Worm (Caenorhabditis elegans): ENCODE data around the gene srg-9.

Gene srg-9

DNA sequence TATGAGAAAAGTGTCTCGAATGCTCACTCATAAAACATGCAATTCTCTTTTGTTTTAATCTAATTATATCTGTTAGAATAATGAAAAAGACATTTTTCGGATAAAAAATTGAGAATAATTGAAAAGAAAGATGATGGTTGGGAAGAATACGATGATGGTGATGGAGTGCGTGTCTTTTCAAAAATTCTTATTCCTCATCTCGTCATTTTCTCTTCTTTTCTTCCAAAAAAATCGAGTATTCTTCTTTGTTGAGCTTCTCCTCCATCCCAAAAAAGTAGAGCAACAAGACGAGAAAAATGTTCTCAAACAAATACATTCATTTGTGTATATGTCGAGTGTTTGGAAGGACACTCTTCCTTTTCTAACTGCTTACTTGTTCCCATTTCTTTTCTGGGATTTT is 41.0 kb upstream of the srg-9 start:
- peak in 1 of 2 experiments; percentile 91 for TF ChIP-seq unc-62 (GFP tag; optimal IDR thresholded peaks at IDR 0.05 in 1 of 2)
- TF ChIP-seq unc-62 (tag; optimal IDR thresholded peaks at IDR 0.05) = no peak
- TF ChIP-seq fkh-10 (GFP tag; optimal IDR thresholded peaks at IDR 0.05) = peak; percentile 20
- no peak for TF ChIP-seq madf-9 (GFP tag; conservative IDR thresholded peaks at IDR 0.05)

DNA sequence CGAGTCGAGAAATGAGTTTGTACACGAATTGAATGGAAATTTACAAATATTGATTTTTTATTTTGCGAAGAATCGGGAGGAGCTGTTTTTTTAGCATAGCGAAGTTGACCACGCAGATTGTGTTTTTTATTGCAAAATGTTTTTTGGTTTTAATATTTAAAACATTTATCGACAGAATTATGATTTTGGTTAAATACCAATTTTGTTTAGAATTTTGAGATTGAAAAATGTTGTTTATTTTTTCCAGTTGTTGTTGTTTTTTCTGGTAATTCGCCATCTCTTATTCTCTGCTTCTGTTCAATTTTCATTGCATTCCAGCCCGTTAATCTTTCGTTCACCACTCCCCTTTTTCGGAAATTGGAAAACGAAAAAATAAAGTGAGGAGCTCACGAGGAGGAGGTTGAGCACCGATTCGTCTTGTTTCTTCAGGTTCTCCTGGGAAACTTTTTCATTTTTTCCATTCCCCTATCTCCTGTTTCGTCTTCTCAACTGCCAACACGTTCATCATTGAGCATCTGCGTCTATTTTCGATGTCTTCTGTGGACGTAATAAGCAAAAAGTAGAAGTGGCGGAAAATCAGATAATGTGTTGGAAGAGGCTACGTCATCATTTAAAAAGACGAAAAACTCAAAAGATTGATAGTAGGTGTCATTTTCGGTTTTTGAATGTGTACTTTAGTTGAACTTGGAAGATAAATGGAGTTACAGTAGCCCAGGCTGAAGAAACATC is 39.6 kb upstream of the srg-9 start, which contains the start of gene F47D12.7:
Gene F47D12.7, minus strand, starts transcription at position 51 of the 729 bp plus-strand sequence.
- no peak for TF ChIP-seq ces-1 (GFP tag; optimal IDR thresholded peaks at IDR 0.05)
- no peak for TF ChIP-seq unc-39 (tag; optimal IDR thresholded peaks at IDR 0.05)
- peak in 1 of 2 experiments; percentile 97 for TF ChIP-seq unc-62 (GFP tag; optimal IDR thresholded peaks at IDR 0.05 in 1 of 2)
- no peak for TF ChIP-seq unc-62 (tag; optimal IDR thresholded peaks at IDR 0.05)
- 0 out of 2 replicates have a peak, but pooled peaks have one; percentile 15 for TF ChIP-seq ceh-20 (GFP tag; IDR thresholded peaks at IDR 0.05)
- no peak for TF ChIP-seq nhr-111 (GFP tag; optimal IDR thresholded peaks at IDR 0.05)

DNA sequence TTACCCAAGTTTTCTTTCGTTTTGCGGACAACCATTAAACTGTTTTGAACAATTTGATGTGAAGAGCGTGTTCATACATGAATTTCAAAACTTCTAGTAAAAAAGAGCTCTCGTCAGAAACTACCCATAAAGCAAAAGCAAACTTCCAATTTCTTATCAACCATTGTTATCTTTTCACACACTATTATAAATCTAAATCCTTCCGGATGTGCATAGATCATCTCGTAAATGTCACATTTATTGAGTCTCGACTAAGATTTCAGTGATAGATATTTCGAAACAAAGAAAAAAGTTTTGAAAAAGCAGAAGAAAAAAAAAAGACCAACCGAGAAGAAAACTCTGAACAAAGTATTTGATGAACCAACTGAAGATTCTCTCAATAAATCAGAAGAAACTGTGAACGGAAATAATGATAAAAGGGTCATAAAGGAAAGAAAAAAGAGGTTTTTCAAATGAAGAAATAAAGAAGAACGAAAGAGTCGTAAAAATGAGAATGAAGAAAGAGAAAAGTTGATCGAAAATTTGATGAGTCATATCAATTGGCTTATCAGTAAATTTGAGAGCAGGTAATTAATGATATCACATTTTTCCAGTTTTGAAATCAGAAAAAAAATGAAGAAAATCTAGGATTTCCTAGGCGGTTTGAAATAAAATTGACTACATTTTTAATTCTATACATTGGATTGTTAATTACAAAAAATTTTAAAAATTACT is 34.1 kb upstream of the srg-9 start:
- peak; percentile 5 for TF ChIP-seq nhr-77 (tag; optimal IDR thresholded peaks at IDR 0.05)
- no peak for TF ChIP-seq hlh-30 (tag; optimal IDR thresholded peaks at IDR 0.05; ENCODE audit: insufficient read depth)
- no peak for TF ChIP-seq nhr-41 (GFP tag; IDR thresholded peaks at IDR 0.05)
- no peak for TF ChIP-seq nhr-25 (tag; optimal IDR thresholded peaks at IDR 0.05; ENCODE audit: borderline replicate concordance, insufficient read depth)
- peak; percentile 38; the same call in 1 of the 2 replicates for TF ChIP-seq ceh-20 (GFP tag; IDR thresholded peaks at IDR 0.05)
- TF ChIP-seq pqm-1 (tag; optimal IDR thresholded peaks at IDR 0.05) = peak; percentile 1
- no peak for TF ChIP-seq spr-1 (tag; optimal IDR thresholded peaks at IDR 0.05)
- peak; percentile 41; the same call in 1 of the 2 replicates for TF ChIP-seq php-3 (GFP tag; IDR thresholded peaks at IDR 0.05)
- no peak for TF ChIP-seq unc-62 (GFP tag; optimal IDR thresholded peaks at IDR 0.05 in 1 of 2)
- no peak for TF ChIP-seq unc-62 (tag; optimal IDR thresholded peaks at IDR 0.05)
- TF ChIP-seq lin-29 (GFP tag; IDR thresholded peaks at IDR 0.05) = no peak

DNA sequence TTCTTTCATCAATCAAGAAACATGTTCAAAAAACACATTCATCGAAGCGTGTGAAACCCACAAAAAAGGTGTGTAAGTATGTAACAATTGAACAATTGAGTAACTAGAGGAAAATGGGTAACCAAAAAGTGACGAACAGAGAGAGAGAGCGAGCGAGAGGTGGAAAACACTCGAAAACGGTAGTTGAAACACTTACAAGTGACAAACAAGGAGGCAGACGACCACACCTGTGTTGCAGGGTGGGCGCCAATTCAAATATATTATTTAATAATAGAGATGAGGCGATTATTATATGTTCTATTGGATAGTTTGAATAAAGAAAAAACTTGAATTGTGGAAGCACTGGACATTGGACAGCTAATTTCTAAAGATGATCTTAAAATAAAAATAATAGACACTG is 32.8 kb upstream of the srg-9 start:
- TF ChIP-seq zfp-3 (GFP tag; conservative IDR thresholded peaks at IDR 0.05) = no peak
- peak; percentile 30 for TF ChIP-seq dpl-1 (GFP tag; optimal IDR thresholded peaks at IDR 0.05)
- no peak for TF ChIP-seq dmd-8 (GFP tag; IDR thresholded peaks at IDR 0.05)
- no peak for TF ChIP-seq unc-62 (GFP tag; optimal IDR thresholded peaks at IDR 0.05 in 1 of 2)
- no peak for TF ChIP-seq unc-62 (tag; optimal IDR thresholded peaks at IDR 0.05)
- no peak for TF ChIP-seq lir-3 (tag; optimal IDR thresholded peaks at IDR 0.05)
- TF ChIP-seq ces-1 (GFP tag; optimal IDR thresholded peaks at IDR 0.05) = no peak

DNA sequence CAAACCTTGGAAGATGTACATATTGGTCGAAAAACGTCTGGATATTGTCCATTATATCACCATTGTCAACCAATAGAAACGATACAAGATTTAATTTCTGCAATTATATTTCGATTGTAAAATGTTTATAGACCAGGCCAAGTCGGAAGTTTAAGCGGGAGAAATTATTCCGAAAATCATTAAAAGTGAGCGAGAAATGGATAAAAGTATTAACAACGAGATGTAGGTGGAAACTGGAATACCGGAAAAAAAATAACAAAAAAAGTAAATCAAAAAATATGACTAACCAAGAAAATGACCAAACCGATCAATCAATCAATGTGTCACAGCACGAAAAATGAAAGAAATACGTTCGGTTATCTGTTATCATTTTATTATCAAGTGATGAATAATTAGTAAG is 30.6 kb upstream of the srg-9 start, which contains the start of gene F47D12.6:
Gene F47D12.6, minus strand, starts transcription at position 101 of the 400 bp plus-strand sequence.
- TF ChIP-seq daf-12 (tag; optimal IDR thresholded peaks at IDR 0.05) = no peak
- no peak for TF ChIP-seq T20F7.1 (GFP tag; optimal IDR thresholded peaks at IDR 0.05)
- TF ChIP-seq ctbp-1 (GFP tag; IDR thresholded peaks at IDR 0.05) = no peak
- no peak for TF ChIP-seq rbr-2 (tag; optimal IDR thresholded peaks at IDR 0.05)
- no peak for TF ChIP-seq mxl-2 (GFP tag; conservative IDR thresholded peaks at IDR 0.05)
- TF ChIP-seq R02D3.7 (tag; optimal IDR thresholded peaks at IDR 0.05) = no peak
- TF ChIP-seq unc-62 (GFP tag; optimal IDR thresholded peaks at IDR 0.05 in 1 of 2) = no peak
- no peak for TF ChIP-seq unc-62 (tag; optimal IDR thresholded peaks at IDR 0.05)
- no peak for TF ChIP-seq hlh-30 (tag; optimal IDR thresholded peaks at IDR 0.05; ENCODE audit: insufficient read depth)

DNA sequence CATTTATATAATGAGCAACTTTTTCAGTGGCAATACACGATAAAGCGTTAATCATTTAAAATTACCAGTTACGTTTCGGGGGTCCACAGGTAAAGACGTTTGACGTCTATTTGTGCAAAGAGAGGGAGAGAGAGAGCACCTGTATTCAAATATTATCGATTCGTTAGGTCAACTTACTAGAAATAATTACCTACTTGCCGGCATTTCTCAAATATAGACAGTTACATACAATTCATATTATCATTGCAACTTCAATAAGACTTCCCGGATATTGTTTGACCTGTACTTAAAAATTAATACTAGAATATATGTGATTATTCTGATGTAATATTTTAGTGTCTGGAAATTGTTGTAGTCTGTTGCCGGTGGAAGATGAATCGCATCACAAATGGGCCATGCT is 29.3 kb upstream of the srg-9 start, which contains the start of gene gadr-3:
Gene gadr-3, minus strand, starts transcription at position 101 of the 400 bp plus-strand sequence.
- no peak for TF ChIP-seq Y48G9A.11 (GFP tag; IDR thresholded peaks at IDR 0.05)
- TF ChIP-seq unc-62 (GFP tag; optimal IDR thresholded peaks at IDR 0.05 in 1 of 2) = peak in 1 of 2 experiments; percentile 46
- no peak for TF ChIP-seq unc-62 (tag; optimal IDR thresholded peaks at IDR 0.05)

All from whole organism, L4 larva.